Worm (Caenorhabditis elegans): Measurements from ENCODE around the gene madf-8.

DNA sequence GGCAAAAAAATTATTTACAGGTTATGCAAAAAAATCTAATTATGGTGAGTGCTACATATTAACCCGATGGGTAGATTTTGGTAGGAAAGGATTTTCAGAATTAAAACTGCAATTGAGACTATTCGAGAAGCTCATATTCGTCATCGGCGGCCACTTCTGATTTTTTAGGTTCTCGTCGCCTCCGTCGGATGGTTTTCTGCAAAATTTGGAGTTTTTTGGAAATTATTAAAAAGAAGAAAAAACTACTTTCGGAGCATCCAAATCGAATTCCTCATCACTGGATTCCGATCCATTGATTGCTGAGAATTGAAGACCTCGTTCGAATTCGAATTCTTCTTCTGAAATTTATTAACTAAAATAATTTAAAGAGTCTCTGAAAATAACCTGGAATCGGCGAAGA, 2.3 kb upstream of the madf-8 start:
- no peak for TF ChIP-seq W03F9.2 (tag; optimal IDR thresholded peaks at IDR 0.05)
- TF ChIP-seq him-1 (tag; optimal IDR thresholded peaks at IDR 0.05) = no peak
